Worm (Caenorhabditis elegans) whole organism, L2 larva: ENCODE measurements around the gene lgc-24.

Source experiments
- R02D3.7 ChIP-seq: fragments of 150-350 bp; optimal IDR thresholded peaks from 2 replicates; lab custom pipeline; 2014; ENCODE audit warnings: missing biosample characterization, missing genetic modification characterization
- ceh-82 ChIP-seq: fragments of 150-350 bp; optimal IDR thresholded peaks from 2 replicates; lab custom pipeline; 2014; ENCODE audit warnings: missing biosample characterization, missing genetic modification characterization
- fos-1 ChIP-seq: fragments of 150-350 bp; optimal IDR thresholded peaks from 2 replicates; lab custom pipeline; 2014; ENCODE audit warnings: missing biosample characterization, missing genetic modification characterization
- lin-13 ChIP-seq: fragments of 150-350 bp; optimal IDR thresholded peaks from 2 replicates; lab custom pipeline; 2014; ENCODE audit warnings: missing biosample characterization, missing genetic modification reagents, missing genetic modification characterization
- lsy-2 ChIP-seq, 2 experiments: fragments of 150-350 bp in 1 of 2; sonication (generic microtip) in 1 of 2; optimal IDR thresholded peaks; 2 replicates each; lab custom pipeline; 2014 to 2017; ENCODE audit warnings: missing biosample characterization in 2 of 2, missing genetic modification characterization in 2 of 2
- nhr-10 ChIP-seq: sonication (generic microtip); optimal IDR thresholded peaks from 2 replicates; lab custom pipeline; 2017; ENCODE audit warnings: missing biosample characterization, missing genetic modification characterization
- nhr-11 ChIP-seq: fragments of 150-350 bp; optimal IDR thresholded peaks from 2 replicates; lab custom pipeline; 2014; ENCODE audit warnings: missing biosample characterization, missing genetic modification characterization
- nhr-77 ChIP-seq: fragments of 150-350 bp; optimal IDR thresholded peaks from 2 replicates; lab custom pipeline; 2014; ENCODE audit warnings: missing biosample characterization, missing genetic modification characterization
- sma-9 ChIP-seq, 2 experiments: fragments of 150-350 bp in 1 of 2; sonication (generic microtip) in 1 of 2; optimal IDR thresholded peaks; 2 replicates each; lab custom pipeline; 2014 to 2016; ENCODE audit warnings: missing genetic modification characterization in 2 of 2, mild to moderate bottlenecking in 1 of 2, missing biosample characterization in 1 of 2, missing compliant biosample characterization in 1 of 2, missing genetic modification reagents in 1 of 2, moderate library complexity in 1 of 2
- unc-62 ChIP-seq: fragments of 150-350 bp; optimal IDR thresholded peaks from 2 replicates; lab custom pipeline; 2014; ENCODE audit warnings: missing biosample characterization, missing genetic modification reagents, missing genetic modification characterization
- ztf-11 ChIP-seq: sonication (generic microtip); optimal IDR thresholded peaks from 2 replicates; lab custom pipeline; 2017; ENCODE audit warnings: missing biosample characterization, missing genetic modification characterization

- TF ChIP-seq nhr-10 (tag; lab: Kevin White, UChicago) (no peak), ceh-82 (tag; lab: Kevin White, UChicago) (no peak), lin-13 (GFP tag; lab: Kevin White, UChicago) (no peak), nhr-77 (no peak), ztf-11 (tag; lab: Kevin White, UChicago) (no peak), lsy-2 (tag; optimal IDR thresholded peaks at IDR 0.05; lab: Kevin White, UChicago) (no peak), sma-9 (GFP tag; optimal IDR thresholded peaks at IDR 0.05; lab: Kevin White, UChicago) (no peak), sma-9 (tag; optimal IDR thresholded peaks at IDR 0.05; lab: Kevin White, UChicago) (no peak), fos-1 (tag; lab: Kevin White, UChicago) (no peak), nhr-11 (tag; lab: Kevin White, UChicago) (no peak), unc-62 (GFP tag; lab: Kevin White, UChicago) (no peak), R02D3.7 (tag; lab: Kevin White, UChicago) (no peak)
These were observed 14.5 kb downstream of the lgc-24 start for ce11 chrX:12082813-12083212.
